Worm (Caenorhabditis elegans) whole organism, mixed stage, embryonic: ENCODE measurements around the gene T19D2.13.

Experiments
- elt-3 ChIP-seq: fragments of 150-350 bp; optimal IDR thresholded peaks from 2 replicates; lab custom pipeline; 2014; ENCODE audit warnings: missing biosample characterization, missing genetic modification characterization
- lin-13 ChIP-seq: fragments of 150-350 bp; optimal IDR thresholded peaks from 2 replicates; lab custom pipeline; 2014; ENCODE audit warnings: missing biosample characterization, missing genetic modification characterization
- nhr-237 ChIP-seq: fragments of 150-350 bp; optimal IDR thresholded peaks from 2 replicates; lab custom pipeline; 2014; ENCODE audit warnings: missing biosample characterization, missing genetic modification characterization
- nhr-28 ChIP-seq: fragments of 150-350 bp; optimal IDR thresholded peaks from 2 replicates; lab custom pipeline; 2014; ENCODE audit warnings: missing biosample characterization, missing genetic modification characterization
- nhr-76 ChIP-seq: sonication (generic microtip); optimal IDR thresholded peaks from 2 replicates; lab custom pipeline; 2017; ENCODE audit warnings: missing biosample characterization, missing genetic modification characterization
- snpc-4 ChIP-seq: fragments of 150-350 bp; optimal IDR thresholded peaks from 2 replicates; lab custom pipeline; 2014; ENCODE audit warnings: missing biosample characterization, missing genetic modification characterization
- sptf-1 ChIP-seq: sonication (generic microtip); optimal IDR thresholded peaks from 2 replicates; lab custom pipeline; 2017; ENCODE audit warnings: mild to moderate bottlenecking, missing genetic modification characterization, moderate library complexity, missing compliant biosample characterization
- tbx-8 ChIP-seq: fragments of 200-800 bp; sonication (Bioruptor generic); optimal IDR thresholded peaks from 2 replicates; lab custom pipeline; 2018; ENCODE audit warnings: mild to moderate bottlenecking, missing genetic modification characterization, moderate library complexity, missing compliant biosample characterization
- unc-39 ChIP-seq: fragments of 150-350 bp; optimal IDR thresholded peaks from 2 replicates; lab custom pipeline; 2014; ENCODE audit warnings: missing biosample characterization, missing genetic modification characterization
- ztf-11 ChIP-seq: fragments of 150-350 bp; optimal IDR thresholded peaks from 2 replicates; lab custom pipeline; 2014; ENCODE audit warnings: missing biosample characterization, missing genetic modification characterization

- no peak for TF ChIP-seq lin-13 (tag; lab: Kevin White, UChicago)
- TF ChIP-seq ztf-11 (tag; lab: Kevin White, UChicago), result no peak
- peak; percentile 20 for TF ChIP-seq sptf-1 (tag; lab: Kevin White, UChicago)
- no peak for TF ChIP-seq elt-3 (tag; lab: Kevin White, UChicago)
- TF ChIP-seq nhr-28 (tag; lab: Kevin White, UChicago), result no peak
- no peak for TF ChIP-seq snpc-4 (tag; lab: Kevin White, UChicago)
- no peak for TF ChIP-seq nhr-237 (tag; lab: Kevin White, UChicago)
- no peak for TF ChIP-seq unc-39 (tag; lab: Kevin White, UChicago)
- no peak for TF ChIP-seq nhr-76
- no peak for TF ChIP-seq tbx-8
Observed at ce11 chrX:3900715-3901114, 41.5 kb downstream of the T19D2.13 start.
